Fruit fly (Drosophila melanogaster) whole organism, embryonic: ENCODE measurements around the gene IKKepsilon.
A peak's percentile ranks its signal among the peaks of the same experiment; 100 is the strongest.

ENCODE experiments used
- CG10431 ChIP-seq: fragments of 200-800 bp; sonication (Bioruptor generic); optimal IDR thresholded peaks from 3 replicates; lab custom pipeline; 2018; ENCODE audit warnings: missing biosample characterization, mild to moderate bottlenecking, missing genetic modification characterization
- CG12659 ChIP-seq: fragments of 200-800 bp; sonication (Bioruptor generic); optimal IDR thresholded peaks from 3 replicates; lab custom pipeline; 2017; ENCODE audit warnings: mild to moderate bottlenecking, missing biosample characterization, missing genetic modification reagents, missing genetic modification characterization
- CG14667 ChIP-seq: fragments of 200-800 bp; sonication (Bioruptor generic); IDR thresholded peaks from 2 replicates; pipeline ENCODE4 v1.3.6; 2022; ENCODE audit warnings: missing biosample characterization, missing genetic modification characterization
- CG14710 ChIP-seq: fragments of 200-800 bp; sonication (Bioruptor generic); optimal IDR thresholded peaks from 3 replicates; lab custom pipeline; 2019; ENCODE audit warnings: missing biosample characterization, mild to moderate bottlenecking, missing genetic modification characterization, moderate library complexity
- CG15514 ChIP-seq: fragments of 200-800 bp; sonication (Bioruptor generic); optimal IDR thresholded peaks from 3 replicates; lab custom pipeline; 2017; ENCODE audit warnings: missing biosample characterization, missing genetic modification characterization, mild to moderate bottlenecking, moderate library complexity, missing genetic modification reagents
- CG16813 ChIP-seq: fragments of 200-800 bp; sonication (Bioruptor generic); IDR thresholded peaks from 3 replicates; pipeline ENCODE4 v1.3.6; 2022; ENCODE audit warnings: missing biosample characterization, missing genetic modification characterization; ENCODE audit not compliant: partially characterized antibody
- CG17186 ChIP-seq: fragments of 200-800 bp; sonication (Bioruptor generic); optimal IDR thresholded peaks from 3 replicates; lab custom pipeline; 2017; ENCODE audit warnings: missing biosample characterization, missing genetic modification reagents, missing genetic modification characterization
- CG17612 ChIP-seq: fragments of 200-800 bp; sonication (Bioruptor generic); IDR thresholded peaks from 2 replicates; pipeline ENCODE4 v1.3.6; 2022; ENCODE audit warnings: missing biosample characterization, missing genetic modification characterization
- CG2199 ChIP-seq: fragments of 200-800 bp; sonication (Bioruptor generic); IDR thresholded peaks from 3 replicates; pipeline ENCODE4 v1.3.6; 2022; ENCODE audit warnings: missing biosample characterization, missing genetic modification characterization
- CG2202 ChIP-seq: fragments of 200-800 bp; sonication (Bioruptor generic); optimal IDR thresholded peaks from 2 replicates; lab custom pipeline; 2018; ENCODE audit warnings: missing biosample characterization, mild to moderate bottlenecking, missing genetic modification characterization
- CG3995 ChIP-seq: fragments of 200-800 bp; sonication (Bioruptor generic); optimal IDR thresholded peaks from 3 replicates; lab custom pipeline; 2016; ENCODE audit warnings: missing biosample characterization, missing genetic modification characterization
- CG8478 ChIP-seq: fragments of >200 bp; optimal IDR thresholded peaks from 2 replicates; lab custom pipeline; 2018
- CG9797 ChIP-seq: fragments of 200-800 bp; sonication (Bioruptor generic); optimal IDR thresholded peaks from 3 replicates; lab custom pipeline; 2018; ENCODE audit warnings: missing biosample characterization, mild to moderate bottlenecking, missing genetic modification characterization
- CoRest ChIP-seq: fragments of 200-800 bp; sonication (Bioruptor generic); optimal IDR thresholded peaks from 3 replicates; lab custom pipeline; 2018; ENCODE audit warnings: missing biosample characterization, mild to moderate bottlenecking, missing genetic modification characterization, moderate library complexity
- Dad ChIP-seq: fragments of 200-800 bp; sonication (Bioruptor generic); optimal IDR thresholded peaks from 3 replicates; lab custom pipeline; 2016; ENCODE audit warnings: missing biosample characterization, missing genetic modification characterization
- Elba2 ChIP-seq: fragments of 200-800 bp; sonication (Bioruptor generic); optimal IDR thresholded peaks from 3 replicates; lab custom pipeline; 2016; ENCODE audit warnings: missing biosample characterization, missing genetic modification characterization
- H15 ChIP-seq: fragments of 200-800 bp; sonication (Bioruptor generic); IDR thresholded peaks from 3 replicates; pipeline ENCODE4 v1.3.6; 2022; ENCODE audit warnings: missing biosample characterization, missing genetic modification characterization
- MESR4 ChIP-seq: fragments of 200-800 bp; sonication (Bioruptor generic); optimal IDR thresholded peaks from 2 replicates; lab custom pipeline; 2018; ENCODE audit warnings: missing biosample characterization, mild to moderate bottlenecking, missing genetic modification characterization, moderate library complexity
- Med ChIP-seq: fragments of 200-800 bp; sonication (Bioruptor generic); peaks from one replicate; lab custom pipeline; 2016; ENCODE audit warnings: missing biosample characterization, missing genetic modification characterization, mild to moderate bottlenecking, inconsistent platforms, moderate library complexity
- Myb ChIP-seq: fragments of 200-800 bp; sonication (Bioruptor generic); optimal IDR thresholded peaks from 2 replicates; lab custom pipeline; 2016; ENCODE audit warnings: missing biosample characterization, missing genetic modification characterization
- Nf-YA ChIP-seq: fragments of 200-800 bp; sonication (Bioruptor generic); IDR thresholded peaks from 2 replicates; pipeline ENCODE4 v1.3.6; 2022; ENCODE audit warnings: missing biosample characterization, missing genetic modification characterization
- Opbp ChIP-seq: fragments of 200-800 bp; sonication (Bioruptor generic); IDR thresholded peaks from 3 replicates; pipeline ENCODE4 v1.3.6; 2022; ENCODE audit warnings: missing biosample characterization, missing genetic modification characterization; ENCODE audit not compliant: partially characterized antibody
- Sry-δ ChIP-seq: fragments of 200-800 bp; sonication (Bioruptor generic); optimal IDR thresholded peaks from 2 replicates; lab custom pipeline; 2016; ENCODE audit warnings: missing biosample characterization, missing genetic modification characterization
- Stat92E ChIP-seq, 3 experiments: fragments of >200 bp in 2 of 3; fragments of 200-800 bp in 1 of 3; sonication (Bioruptor generic) in 1 of 3; optimal IDR thresholded peaks; 2 replicates each; lab custom pipeline; 2017 to 2019; ENCODE audit warnings: missing biosample characterization in 3 of 3, missing genetic modification characterization in 3 of 3, mild to moderate bottlenecking in 1 of 3, moderate library complexity in 1 of 3
- Trl ChIP-seq, 3 experiments: fragments of >200 bp in 2 of 3; fragments of 200-800 bp in 1 of 3; sonication (Bioruptor generic) in 1 of 3; optimal IDR thresholded peaks; 2 replicates in 1 of 3; 3 replicates in 2 of 3; lab custom pipeline; 2016 to 2017; ENCODE audit warnings: missing biosample characterization in 1 of 3, missing genetic modification characterization in 1 of 3
- ac ChIP-seq: fragments of 200-800 bp; sonication (Bioruptor generic); optimal IDR thresholded peaks from 3 replicates; lab custom pipeline; 2017; ENCODE audit warnings: missing biosample characterization, mild to moderate bottlenecking, missing genetic modification characterization
- ato ChIP-seq: fragments of 200-800 bp; sonication (Bioruptor generic); IDR thresholded peaks from 2 replicates; pipeline ENCODE4 v1.3.6; 2022; ENCODE audit warnings: missing biosample characterization, missing genetic modification characterization; ENCODE audit not compliant: partially characterized antibody
- az2 ChIP-seq: fragments of 200-800 bp; sonication (Bioruptor generic); optimal IDR thresholded peaks from 3 replicates; lab custom pipeline; 2016; ENCODE audit warnings: missing biosample characterization, missing genetic modification characterization
- fru ChIP-seq: fragments of >200 bp; optimal IDR thresholded peaks from 2 replicates; lab custom pipeline; 2017
- gt ChIP-seq: fragments of 200-800 bp; sonication (Bioruptor generic); IDR thresholded peaks from 2 replicates; pipeline ENCODE4 v1.3.6; 2022; ENCODE audit warnings: missing biosample characterization, missing genetic modification characterization
- hb ChIP-seq: fragments of 200-800 bp; sonication (Bioruptor generic); IDR thresholded peaks from 3 replicates; pipeline ENCODE4 v1.3.6; 2022; ENCODE audit warnings: missing biosample characterization, missing genetic modification characterization; ENCODE audit not compliant: partially characterized antibody
- nerfin-2 ChIP-seq: fragments of 200-800 bp; sonication (Bioruptor generic); IDR thresholded peaks from 2 replicates; pipeline ENCODE4 v1.3.6; 2022; ENCODE audit warnings: missing biosample characterization, missing genetic modification characterization; ENCODE audit not compliant: partially characterized antibody
- pb ChIP-seq: fragments of 200-800 bp; sonication (Bioruptor generic); optimal IDR thresholded peaks from 3 replicates; lab custom pipeline; 2016; ENCODE audit warnings: missing biosample characterization, missing genetic modification characterization
- pho ChIP-seq: fragments of 200-800 bp; sonication (Bioruptor generic); optimal IDR thresholded peaks from 2 replicates; lab custom pipeline; 2016; ENCODE audit warnings: missing biosample characterization, missing genetic modification characterization
- phol ChIP-seq: fragments of 200-800 bp; sonication (Bioruptor generic); optimal IDR thresholded peaks from 3 replicates; lab custom pipeline; 2018; ENCODE audit warnings: missing biosample characterization, mild to moderate bottlenecking, missing genetic modification characterization, moderate library complexity
- pros ChIP-seq: fragments of 200-800 bp; sonication (Bioruptor generic); optimal IDR thresholded peaks from 3 replicates; lab custom pipeline; 2019; ENCODE audit warnings: missing biosample characterization, mild to moderate bottlenecking, missing genetic modification characterization, moderate library complexity
- row ChIP-seq: fragments of 200-800 bp; sonication (Bioruptor generic); IDR thresholded peaks from 3 replicates; pipeline ENCODE4 v1.3.6; 2022; ENCODE audit warnings: missing biosample characterization, missing genetic modification characterization
- seq ChIP-seq: fragments of 200-800 bp; sonication (Bioruptor generic); IDR thresholded peaks from 2 replicates; pipeline ENCODE4 v1.3.6; 2022; ENCODE audit warnings: missing biosample characterization, missing genetic modification characterization
- ssp ChIP-seq: fragments of 200-800 bp; sonication (Bioruptor generic); IDR thresholded peaks from 2 replicates; pipeline ENCODE4 v1.3.6; 2022; ENCODE audit warnings: missing biosample characterization, missing genetic modification characterization
- stc ChIP-seq: fragments of 200-800 bp; sonication (Bioruptor generic); IDR thresholded peaks from 2 replicates; pipeline ENCODE4 v1.3.6; 2022; ENCODE audit warnings: missing biosample characterization, missing genetic modification characterization
- trem ChIP-seq: fragments of 200-800 bp; optimal IDR thresholded peaks from 3 replicates; lab custom pipeline; 2019; ENCODE audit warnings: missing biosample characterization, mild to moderate bottlenecking, missing genetic modification characterization, moderate library complexity
- vvl ChIP-seq: fragments of 200-800 bp; sonication (Bioruptor generic); IDR thresholded peaks from 2 replicates; pipeline ENCODE4 v1.3.6; 2022; ENCODE audit warnings: missing biosample characterization, missing genetic modification characterization

IKKepsilon gene

DNA sequence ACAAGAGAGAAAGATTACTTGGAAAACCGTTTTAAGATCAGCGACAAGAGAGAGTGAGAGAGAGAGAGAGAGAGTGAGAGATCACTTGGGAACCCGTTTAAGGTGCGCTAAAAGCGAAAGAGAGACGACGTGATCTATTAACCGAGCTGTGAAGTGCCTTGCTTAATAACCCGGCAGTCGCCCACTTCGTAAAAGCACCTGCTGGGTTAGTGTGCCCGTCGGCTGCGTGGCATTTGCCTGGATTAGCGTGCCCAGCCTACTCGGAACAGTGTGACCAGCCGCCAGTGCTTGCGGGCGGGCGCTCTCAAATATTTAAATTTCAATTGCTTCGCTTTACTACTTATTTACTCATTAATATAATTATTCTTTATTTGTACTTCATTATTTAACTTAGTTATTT, 37.4 kb upstream of the IKKepsilon start (continued):
- TF ChIP-seq CG2202 (tag; lab: Kevin White, UChicago) (no peak), stc (GFP tag; lab: Robert Waterston, UW) (0 out of 2 replicates have a peak, but pooled peaks have one; percentile 33), trem (tag; lab: Kevin White, UChicago) (peak; percentile 68), fru (lab: Kevin White, UChicago) (no peak), az2 (GFP tag; lab: Kevin White, UChicago) (no peak), Myb (GFP tag; lab: Kevin White, UChicago) (peak; percentile 27), Med (GFP tag; lab: Kevin White, UChicago) (peak; percentile 79), nerfin-2 (GFP tag; lab: Robert Waterston, UW) (no peak), CG10431 (GFP tag; lab: Kevin White, UChicago) (no peak), gt (no peak), CG15514 (peak; percentile 54), CG8478 (lab: Kevin White, UChicago) (no peak), Sry-δ (GFP tag; lab: Kevin White, UChicago) (peak; percentile 19), hb (GFP tag; lab: Robert Waterston, UW) (no peak), CG16813 (GFP tag; lab: Robert Waterston, UW) (peak; percentile 49; the same call in 2 of the 3 replicates), CG9797 (GFP tag; lab: Kevin White, UChicago) (peak; percentile 95), seq (GFP tag; lab: Robert Waterston, UW) (no peak), CoRest (tag; lab: Kevin White, UChicago) (peak; percentile 54), Stat92E (GFP tag; optimal IDR thresholded peaks at IDR 0.05; lab: Kevin White, UChicago) (peak in 1 of 3 experiments; percentile 36), pros (GFP tag; lab: Kevin White, UChicago) (peak; percentile 24), ato (0 out of 2 replicates have a peak, but pooled peaks have one; percentile 15), row (GFP tag; lab: Robert Waterston, UW) (0 out of 3 replicates have a peak, but pooled peaks have one; percentile 41), H15 (no peak), Trl (optimal IDR thresholded peaks at IDR 0.05; lab: Kevin White, UChicago) (peak; percentile 78 to 82), Trl (GFP tag; optimal IDR thresholded peaks at IDR 0.05; lab: Kevin White, UChicago) (no peak), MESR4 (peak; percentile 20), Elba2 (GFP tag; lab: Kevin White, UChicago) (peak; percentile 83), ssp (GFP tag; lab: Robert Waterston, UW) (no peak), pho (GFP tag; lab: Kevin White, UChicago) (no peak), phol (tag; lab: Kevin White, UChicago) (peak; percentile 20), CG14710 (tag; lab: Kevin White, UChicago) (peak; percentile 43), Dad (GFP tag; lab: Kevin White, UChicago) (no peak), CG17186 (GFP tag; lab: Kevin White, UChicago) (peak; percentile 25), CG2199 (GFP tag; lab: Robert Waterston, UW) (peak; percentile 84; the same call in 2 of the 3 replicates), Nf-YA (no peak), pb (GFP tag; lab: Kevin White, UChicago) (no peak), CG3995 (GFP tag; lab: Kevin White, UChicago) (peak; percentile 65), CG12659 (peak; percentile 33), Opbp (peak; percentile 73; the same call in 2 of the 3 replicates), ac (GFP tag; lab: Kevin White, UChicago) (peak; percentile 87), vvl (peak; percentile 49), CG14667 (GFP tag; lab: Robert Waterston, UW) (no peak), CG17612 (GFP tag; lab: Robert Waterston, UW) (no peak)
- TF ChIP-seq, all 482 proteins: peak for 90
